Worm (Caenorhabditis elegans) whole organism, L1 larva: ENCODE data around the gene col-87.

Experiments
- C16A3.4 ChIP-seq: fragments of 150-350 bp; optimal IDR thresholded peaks from 2 replicates; lab custom pipeline; 2014; ENCODE audit warnings: missing biosample characterization, missing genetic modification characterization
- ama-1 ChIP-seq: fragments of 150-350 bp; optimal IDR thresholded peaks from 2 replicates; lab custom pipeline; 2014
- fkh-10 ChIP-seq: sonication (generic microtip); optimal IDR thresholded peaks from 2 replicates; lab custom pipeline; 2017; ENCODE audit warnings: missing biosample characterization, missing genetic modification reagents, missing genetic modification characterization
- lin-14 ChIP-seq: fragments of 200-800 bp; sonication (Bioruptor generic); optimal IDR thresholded peaks from 2 replicates; lab custom pipeline; 2018; ENCODE audit warnings: mild to moderate bottlenecking, missing genetic modification characterization, moderate library complexity, missing compliant biosample characterization
- lin-35 ChIP-seq, 2 experiments: fragments of 150-350 bp; optimal IDR thresholded peaks; 2 replicates each; lab custom pipeline; 2014; ENCODE audit warnings: missing biosample characterization in 2 of 2, missing genetic modification characterization in 2 of 2, missing genetic modification reagents in 2 of 2
- lin-39 ChIP-seq: fragments of 150-350 bp; optimal IDR thresholded peaks from 2 replicates; lab custom pipeline; 2014; ENCODE audit warnings: missing biosample characterization, missing genetic modification reagents, missing genetic modification characterization
- lir-3 ChIP-seq: sonication (generic microtip); optimal IDR thresholded peaks from 2 replicates; lab custom pipeline; 2016; ENCODE audit warnings: mild to moderate bottlenecking, missing genetic modification characterization, moderate library complexity, missing compliant biosample characterization; ENCODE audit not compliant: poor library complexity
- nhr-28 ChIP-seq: fragments of 150-350 bp; optimal IDR thresholded peaks from 2 replicates; lab custom pipeline; 2014; ENCODE audit warnings: missing biosample characterization, missing genetic modification characterization
- nhr-77 ChIP-seq: fragments of 150-350 bp; optimal IDR thresholded peaks from 2 replicates; lab custom pipeline; 2014; ENCODE audit warnings: missing biosample characterization, missing genetic modification characterization
- pqm-1 ChIP-seq: sonication (generic microtip); optimal IDR thresholded peaks from 3 replicates; lab custom pipeline; 2017; ENCODE audit warnings: missing biosample characterization, missing genetic modification characterization
- unc-62 ChIP-seq: fragments of 150-350 bp; optimal IDR thresholded peaks from 2 replicates; lab custom pipeline; 2014; ENCODE audit warnings: missing biosample characterization, missing genetic modification reagents, missing genetic modification characterization

DNA sequence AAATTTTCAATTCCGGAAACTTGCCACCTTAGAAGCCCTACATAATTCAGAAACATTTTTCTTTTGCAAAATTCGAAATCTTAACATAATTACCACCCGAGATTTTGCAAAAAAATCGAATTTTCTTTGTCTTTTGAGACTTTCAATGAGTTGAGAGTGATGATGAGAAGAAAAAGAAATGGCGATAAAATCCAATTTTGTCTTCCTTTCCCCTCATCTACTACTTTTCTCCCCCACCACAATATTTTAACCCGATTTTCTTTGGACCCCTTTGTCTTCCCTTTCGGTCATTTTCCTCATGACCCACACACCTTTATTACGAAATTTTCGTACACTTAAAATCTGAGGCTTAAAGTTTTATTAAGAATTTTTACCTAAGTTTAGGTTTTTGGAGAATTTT is 3.9 kb upstream of the col-87 start:
- TF ChIP-seq nhr-77 (tag; lab: Kevin White, UChicago), result no peak
- TF ChIP-seq lin-39, result no peak
- no peak for TF ChIP-seq C16A3.4 (tag; lab: Kevin White, UChicago)
- no peak for TF ChIP-seq lin-35 (GFP tag; optimal IDR thresholded peaks at IDR 0.05; lab: Kevin White, UChicago)
- TF ChIP-seq pqm-1 (tag; lab: Kevin White, UChicago), result no peak
- TF ChIP-seq fkh-10 (GFP tag; lab: Kevin White, UChicago), result no peak
- peak; percentile 48 for TF ChIP-seq lin-14
- no peak for TF ChIP-seq lir-3 (tag; lab: Kevin White, UChicago)
- TF ChIP-seq ama-1, result no peak
- no peak for TF ChIP-seq nhr-28 (tag; lab: Kevin White, UChicago)
- TF ChIP-seq unc-62 (GFP tag; lab: Kevin White, UChicago), result no peak
